Worm (Caenorhabditis elegans): Measurements from ENCODE around the gene hlh-6.

ce11 chrII:9604063-9604462 lies 10.6 kb downstream of the hlh-6 start:
- no peak for TF ChIP-seq tbx-11 (GFP tag; IDR thresholded peaks at IDR 0.05)
- no peak for TF ChIP-seq sea-1 (GFP tag; conservative IDR thresholded peaks at IDR 0.05)
